Fruit fly (Drosophila melanogaster): ENCODE results near the gene CG11309.

The CG11309 gene

DNA sequence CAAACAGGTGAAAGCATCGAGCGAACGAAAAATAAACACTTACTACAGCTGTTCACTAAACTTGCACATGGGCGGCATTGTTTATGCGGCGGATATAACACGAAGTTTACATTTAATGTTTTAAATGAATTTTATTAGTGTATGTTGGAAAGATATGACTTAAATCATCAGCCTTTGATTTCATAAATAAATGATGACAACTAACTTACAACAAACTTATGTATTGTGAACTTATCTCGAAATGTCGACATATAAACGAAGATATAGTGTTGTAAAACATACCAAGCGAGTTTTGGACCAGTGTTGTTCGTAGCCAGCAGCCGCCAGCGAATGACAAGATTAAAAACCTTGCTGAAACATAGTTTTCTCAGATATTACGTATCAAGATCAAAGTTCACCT, at the start of gene CG11309, which contains the start of gene CG7632:
Gene CG11309, minus strand, starts transcription at position 259 of the 400 bp plus-strand sequence.
Gene CG7632, plus strand, starts transcription at position 298 of the 400 bp plus-strand sequence.
- TF ChIP-seq noc (tag; optimal IDR thresholded peaks at IDR 0.05), result peak; percentile 100

- TF ChIP-seq noc (tag; optimal IDR thresholded peaks at IDR 0.05), result no peak
Measured at dm6 chr3L:21348983-21349432, 44.5 kb upstream of the CG11309 start, which contains the start of gene ebd2. Gene ebd2 (minus strand): TSS chr3L:21349288.

DNA sequence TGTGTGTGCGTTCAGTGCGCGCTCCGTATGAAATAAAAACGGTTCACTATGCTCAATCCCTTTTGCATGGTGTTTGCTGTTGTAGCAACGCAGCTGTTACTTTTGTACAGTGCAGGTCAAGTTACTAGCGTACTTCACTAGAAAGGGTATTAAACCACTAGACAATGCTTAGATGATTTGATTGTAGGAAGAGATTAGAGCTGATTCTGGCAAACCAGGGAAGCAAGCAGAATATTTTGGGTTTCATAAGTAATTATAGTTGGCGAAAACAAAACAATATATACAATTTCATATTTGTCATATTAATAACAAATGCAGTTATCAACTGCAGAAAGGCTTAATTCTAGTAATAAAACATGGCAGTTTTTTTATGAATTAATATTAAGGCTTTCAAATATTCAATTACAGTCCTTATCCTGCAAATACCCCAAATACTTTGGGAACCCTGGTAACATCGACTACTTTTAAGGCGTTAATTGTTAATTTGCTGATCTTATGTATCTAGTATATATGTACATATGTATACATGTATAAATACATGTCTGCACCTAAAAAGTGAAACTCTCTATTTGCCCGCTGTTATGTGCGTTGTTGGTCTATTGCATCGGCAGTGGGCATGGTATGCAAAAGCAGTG, 42.9 kb upstream of the CG11309 start:
- no peak for TF ChIP-seq noc (tag; optimal IDR thresholded peaks at IDR 0.05)

dm6 chr3L:21346463-21347196, 42.2 kb upstream of the CG11309 start:
- no peak for TF ChIP-seq noc (tag; optimal IDR thresholded peaks at IDR 0.05)

DNA sequence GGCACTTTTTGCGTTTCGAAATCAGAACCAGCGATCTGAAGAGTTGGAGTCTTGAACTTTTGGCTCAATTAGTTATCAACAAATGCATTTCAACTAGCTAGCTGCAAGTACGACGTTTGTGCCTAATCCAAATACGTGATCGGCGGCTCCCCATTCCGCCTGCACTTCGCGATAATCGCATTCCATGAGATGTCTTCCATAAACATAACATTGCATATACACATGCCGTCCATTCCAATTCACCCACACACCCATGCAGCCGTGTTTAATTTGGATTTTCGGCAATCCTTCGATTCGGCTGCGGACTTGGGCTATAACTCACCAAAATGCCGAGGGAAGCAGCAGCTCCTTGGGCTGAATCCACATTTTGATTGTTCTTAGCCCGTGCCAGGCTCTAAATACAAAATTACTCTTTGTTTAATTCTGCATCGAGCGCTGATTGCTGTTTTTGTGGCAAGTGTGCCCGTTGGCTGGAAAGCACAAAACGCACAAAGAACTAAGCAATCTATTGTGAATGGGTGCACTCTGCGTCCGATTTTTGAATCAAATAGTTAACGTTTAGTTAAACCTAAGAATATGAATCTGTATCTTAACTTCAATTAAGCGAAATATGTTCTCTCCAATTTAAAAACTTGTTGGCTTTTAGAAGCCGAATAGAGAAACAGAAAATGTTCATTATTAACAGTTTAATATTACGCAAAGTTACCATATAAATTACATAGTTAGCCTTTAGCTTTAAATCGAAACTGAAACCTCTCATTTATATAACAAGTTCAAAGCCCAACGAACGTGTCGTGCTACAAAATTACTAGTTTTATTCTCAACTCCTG, 39.0 kb upstream of the CG11309 start, which contains the start of the genes Tbc1d8-9 and CG32436:
Gene Tbc1d8-9, minus strand, starts transcription at position 463 of the 830 bp plus-strand sequence.
Gene CG32436, plus strand, starts transcription at position 780 of the 830 bp plus-strand sequence.
- TF ChIP-seq noc (tag; optimal IDR thresholded peaks at IDR 0.05), result no peak

DNA sequence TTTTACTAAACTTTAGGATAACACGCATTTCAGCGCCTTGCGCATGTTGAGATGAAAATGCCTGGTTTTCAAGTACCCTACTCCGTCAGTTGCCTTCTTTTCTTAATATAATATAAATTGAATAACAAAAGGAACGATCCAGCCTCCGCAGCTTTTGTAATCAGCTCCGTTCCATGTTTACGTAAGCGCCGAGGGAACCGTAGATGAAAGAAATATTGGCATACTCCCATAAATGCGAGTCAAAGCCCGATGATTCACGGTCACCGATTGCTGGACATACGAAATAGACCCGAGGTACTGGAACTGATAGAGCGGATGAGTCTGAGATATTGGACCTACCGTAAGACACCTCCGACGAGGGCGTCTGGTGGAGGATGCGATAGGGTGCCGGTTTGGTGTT, 38.1 kb upstream of the CG11309 start:
- no peak for TF ChIP-seq noc (tag; optimal IDR thresholded peaks at IDR 0.05)

- TF ChIP-seq noc (tag; optimal IDR thresholded peaks at IDR 0.05), result no peak
Measured at dm6 chr3L:21334999-21335631, 30.7 kb upstream of the CG11309 start, which contains the start of gene Tsr1. Gene Tsr1 (plus strand): TSS chr3L:21335215.

dm6 chr3L:21324724-21325123, 20.3 kb upstream of the CG11309 start:
- TF ChIP-seq noc (tag; optimal IDR thresholded peaks at IDR 0.05), result no peak

DNA sequence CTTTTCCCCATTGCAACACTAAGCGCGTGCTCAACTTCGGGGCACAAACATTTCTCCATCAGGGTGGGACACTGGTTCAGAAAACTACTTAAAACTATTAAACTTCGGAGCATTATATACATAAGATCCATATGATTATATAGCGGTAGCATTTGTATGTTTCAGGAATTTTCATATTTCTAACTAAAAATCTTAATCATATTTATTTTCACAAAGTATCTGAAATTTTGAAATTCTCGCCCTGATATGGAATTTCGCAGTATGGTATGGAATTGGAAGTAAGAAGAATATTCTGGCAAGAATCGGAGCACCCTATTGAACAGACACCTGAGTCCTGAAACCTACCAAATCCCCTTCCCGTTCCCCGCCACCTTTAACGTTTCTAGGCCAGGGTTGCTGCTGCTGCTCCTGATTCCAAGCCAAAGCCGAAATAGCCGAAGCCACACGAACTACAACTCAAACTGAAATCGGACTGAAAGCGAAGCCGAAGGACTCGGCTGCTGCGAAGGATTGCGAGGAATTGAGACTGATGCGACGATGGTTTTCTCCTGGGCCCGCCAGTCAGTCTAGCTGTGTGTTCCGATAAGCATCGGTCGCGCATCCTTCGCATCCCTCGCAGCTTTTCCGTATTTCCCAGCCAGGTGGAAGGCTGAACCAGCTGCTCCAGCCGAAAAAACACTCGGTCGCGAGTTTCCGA, 17.5 kb upstream of the CG11309 start:
- no peak for TF ChIP-seq noc (tag; optimal IDR thresholded peaks at IDR 0.05)

dm6 chr3L:21319957-21320356, 15.5 kb upstream of the CG11309 start:
- TF ChIP-seq noc (tag; optimal IDR thresholded peaks at IDR 0.05), result no peak

- TF ChIP-seq noc (tag; optimal IDR thresholded peaks at IDR 0.05), result no peak
Measured at dm6 chr3L:21319313-21319907, 15.0 kb upstream of the CG11309 start.

DNA sequence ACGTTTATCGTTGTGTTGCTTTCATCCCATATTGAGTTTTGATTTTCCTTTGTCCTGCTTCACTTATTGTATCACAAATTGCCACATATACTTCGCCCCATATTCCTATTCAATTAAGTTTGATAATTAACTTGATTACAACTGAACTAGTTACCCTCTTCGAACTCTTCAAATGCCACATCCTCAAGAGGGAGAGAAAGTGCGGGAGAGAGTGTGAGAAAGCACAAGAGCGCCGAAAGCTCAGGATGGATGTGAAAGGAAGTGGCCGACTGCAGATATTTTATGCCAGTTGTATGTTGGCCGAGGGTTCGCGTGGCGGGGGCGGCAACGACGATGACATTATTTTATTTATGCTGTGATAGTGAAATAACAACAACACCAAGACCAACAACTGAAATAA, 14.0 kb upstream of the CG11309 start, which contains the start of gene Rab26:
Gene Rab26, plus strand, starts transcription at position 301 of the 400 bp plus-strand sequence.
- no peak for TF ChIP-seq noc (tag; optimal IDR thresholded peaks at IDR 0.05)

DNA sequence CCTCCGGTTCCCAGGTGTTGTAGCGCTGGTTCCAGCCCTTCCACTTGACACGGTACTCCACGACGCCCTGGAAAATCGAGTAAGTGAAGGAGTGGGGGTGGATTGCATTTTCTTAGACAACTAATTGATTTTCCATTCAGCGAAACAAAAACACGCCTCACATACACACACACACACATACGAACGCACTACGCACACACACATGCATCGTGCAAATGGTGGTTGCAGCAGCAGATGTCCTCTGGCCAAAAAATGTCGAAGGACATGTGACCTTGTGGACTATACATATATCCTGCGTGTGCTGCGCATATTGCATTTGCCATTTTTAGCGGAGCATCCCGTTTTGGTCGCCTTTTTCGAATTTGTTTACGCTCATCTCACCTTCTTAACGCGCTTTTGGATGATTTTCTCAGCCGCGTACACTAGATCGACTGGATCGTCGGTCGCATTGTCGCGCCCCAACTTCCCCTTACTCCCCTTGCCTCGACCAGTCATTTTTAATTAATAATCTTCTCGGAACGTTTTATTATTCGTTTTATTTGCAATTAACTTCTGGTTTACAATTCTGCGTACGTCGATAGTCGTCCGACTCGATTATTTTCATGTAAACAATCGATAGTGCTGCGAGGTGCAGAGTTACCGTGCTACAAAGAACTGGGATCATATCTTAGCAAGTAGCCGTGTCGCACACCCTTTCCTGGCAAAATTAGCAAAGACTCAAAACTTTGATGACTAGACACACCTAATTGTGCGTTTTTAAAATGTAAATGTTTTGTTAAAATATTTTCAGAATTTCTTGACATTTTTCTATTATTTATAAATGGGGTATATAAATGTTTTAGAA, 13.2 kb upstream of the CG11309 start, which contains the start of gene Pc:
Gene Pc, minus strand, starts transcription at position 605 of the 844 bp plus-strand sequence.
- no peak for TF ChIP-seq noc (tag; optimal IDR thresholded peaks at IDR 0.05)
